Worm (Caenorhabditis elegans) whole organism, L4 larva: Measurements from ENCODE around the gene swp-1.

Experiments
- D1046.2 ChIP-seq: fragments of 200-800 bp; sonication (Bioruptor generic); IDR thresholded peaks from 2 replicates; pipeline ENCODE4 v1.3.6; 2022; ENCODE audit warnings: missing genetic modification characterization, missing compliant biosample characterization
- F26F4.8 ChIP-seq: fragments of 200-800 bp; sonication (Bioruptor generic); conservative IDR thresholded peaks from 2 replicates; pipeline ENCODE4 v1.3.6; 2022; ENCODE audit warnings: missing genetic modification characterization, missing compliant biosample characterization
- F49E8.2 ChIP-seq: sonication (generic microtip); optimal IDR thresholded peaks from 2 replicates; lab custom pipeline; 2016; ENCODE audit warnings: missing compliant biosample characterization, mild to moderate bottlenecking, missing genetic modification characterization, borderline replicate concordance
- R02D3.7 ChIP-seq: fragments of 150-350 bp; sonication (generic microtip); optimal IDR thresholded peaks from 3 replicates; lab custom pipeline; 2014; ENCODE audit warnings: missing biosample characterization, missing genetic modification characterization
- T26A8.4 ChIP-seq: fragments of 200-800 bp; sonication (Bioruptor generic); IDR thresholded peaks from 2 replicates; pipeline ENCODE4 v1.3.6; 2022; ENCODE audit warnings: missing genetic modification characterization, missing compliant biosample characterization
- Y5F2A.4 ChIP-seq: fragments of 200-800 bp; sonication (Bioruptor generic); optimal IDR thresholded peaks from 2 replicates; lab custom pipeline; 2018; ENCODE audit warnings: mild to moderate bottlenecking, missing genetic modification characterization, missing compliant biosample characterization
- Y75B8A.6 ChIP-seq: fragments of 200-800 bp; sonication (Bioruptor generic); IDR thresholded peaks from 2 replicates; pipeline ENCODE4 v1.3.6; 2022; ENCODE audit warnings: missing genetic modification reagents, missing genetic modification characterization, missing compliant biosample characterization
- ZK546.5 ChIP-seq, 2 experiments: sonication (generic microtip); optimal IDR thresholded peaks; 2 replicates each; lab custom pipeline; 2017; ENCODE audit warnings: missing biosample characterization in 2 of 2, missing genetic modification characterization in 2 of 2
- aha-1 ChIP-seq: fragments of 150-350 bp; peaks from one replicate; lab custom pipeline; 2014; ENCODE audit warnings: missing biosample characterization, missing genetic modification characterization
- aly-2 ChIP-seq: sonication (generic microtip); optimal IDR thresholded peaks from 2 replicates; lab custom pipeline; 2018; ENCODE audit warnings: missing biosample characterization, missing genetic modification characterization
- ceh-20 ChIP-seq: fragments of 200-800 bp; sonication (Bioruptor generic); IDR thresholded peaks from 2 replicates; pipeline ENCODE4 v1.3.6; 2022; ENCODE audit warnings: missing genetic modification reagents, missing genetic modification characterization, missing compliant biosample characterization
- ceh-62 ChIP-seq: sonication (generic microtip); optimal IDR thresholded peaks from 2 replicates; lab custom pipeline; 2017; ENCODE audit warnings: missing biosample characterization, missing genetic modification characterization
- ctbp-1 ChIP-seq: fragments of 200-800 bp; sonication (Bioruptor generic); IDR thresholded peaks from 2 replicates; pipeline ENCODE4 v1.3.6; 2022; ENCODE audit warnings: missing genetic modification reagents, missing genetic modification characterization, missing compliant biosample characterization
- daf-16 ChIP-seq, 3 experiments: sonication (generic microtip); optimal IDR thresholded peaks; 2 replicates each; lab custom pipeline; 2016 to 2017; ENCODE audit warnings: missing genetic modification characterization in 3 of 3, missing genetic modification reagents in 3 of 3, mild to moderate bottlenecking in 2 of 3, missing compliant biosample characterization in 2 of 3, missing biosample characterization in 1 of 3, moderate library complexity in 1 of 3
- dmd-9 ChIP-seq: fragments of 200-800 bp; sonication (Bioruptor generic); IDR thresholded peaks from 2 replicates; pipeline ENCODE4 v1.3.6; 2022; ENCODE audit warnings: missing genetic modification reagents, missing genetic modification characterization, missing compliant biosample characterization
- egl-43 ChIP-seq: fragments of 200-800 bp; sonication (Bioruptor generic); IDR thresholded peaks from 2 replicates; pipeline ENCODE4 v1.3.6; 2022; ENCODE audit warnings: missing genetic modification reagents, missing genetic modification characterization, missing compliant biosample characterization
- fos-1 ChIP-seq: fragments of 150-350 bp; optimal IDR thresholded peaks from 2 replicates; lab custom pipeline; 2014; ENCODE audit warnings: missing biosample characterization, missing genetic modification characterization
- hlh-11 ChIP-seq: fragments of 200-800 bp; sonication (Bioruptor generic); optimal IDR thresholded peaks from 2 replicates; lab custom pipeline; 2018; ENCODE audit warnings: mild to moderate bottlenecking, missing genetic modification characterization, missing compliant biosample characterization
- hlh-30 ChIP-seq: sonication (generic microtip); optimal IDR thresholded peaks from 2 replicates; lab custom pipeline; 2017; ENCODE audit warnings: antibody characterized with exemption, mild to moderate bottlenecking, missing genetic modification characterization, missing compliant biosample characterization; ENCODE audit not compliant: insufficient read depth
- lin-29 ChIP-seq: fragments of 200-800 bp; sonication (Bioruptor generic); IDR thresholded peaks from 2 replicates; pipeline ENCODE4 v1.3.6; 2022; ENCODE audit warnings: missing genetic modification reagents, missing genetic modification characterization, missing compliant biosample characterization
- lin-38 ChIP-seq: fragments of 200-800 bp; sonication (Bioruptor generic); IDR thresholded peaks from 2 replicates; pipeline ENCODE4 v1.3.6; 2022; ENCODE audit warnings: missing genetic modification reagents, missing genetic modification characterization, missing compliant biosample characterization
- madf-9 ChIP-seq: fragments of 200-800 bp; sonication (Bioruptor generic); conservative IDR thresholded peaks from 2 replicates; pipeline ENCODE4 v1.3.6; 2022; ENCODE audit warnings: missing genetic modification reagents, missing genetic modification characterization, missing compliant biosample characterization
- mep-1 ChIP-seq: fragments of 150-350 bp; sonication (generic microtip); optimal IDR thresholded peaks from 3 replicates; lab custom pipeline; 2014; ENCODE audit warnings: missing biosample characterization, missing genetic modification characterization
- mes-2 ChIP-seq: sonication (generic microtip); optimal IDR thresholded peaks from 2 replicates; lab custom pipeline; 2016; ENCODE audit warnings: missing genotype, mild to moderate bottlenecking, missing genetic modification characterization, missing compliant biosample characterization; ENCODE audit not compliant: poor library complexity, severe bottlenecking
- nhr-10 ChIP-seq: fragments of 150-350 bp; optimal IDR thresholded peaks from 2 replicates; lab custom pipeline; 2014; ENCODE audit warnings: missing biosample characterization, missing genetic modification characterization
- nhr-102 ChIP-seq: sonication (generic microtip); optimal IDR thresholded peaks from 2 replicates; lab custom pipeline; 2016; ENCODE audit warnings: mild to moderate bottlenecking, missing genetic modification characterization, moderate library complexity, missing compliant biosample characterization
- nhr-11 ChIP-seq: fragments of 150-350 bp; optimal IDR thresholded peaks from 2 replicates; lab custom pipeline; 2014; ENCODE audit warnings: missing biosample characterization, missing genetic modification characterization
- nhr-25 ChIP-seq: sonication (generic microtip); optimal IDR thresholded peaks from 2 replicates; lab custom pipeline; 2017; ENCODE audit warnings: missing genetic modification characterization, mild to moderate bottlenecking, missing compliant biosample characterization, antibody characterized with exemption, moderate library complexity, borderline replicate concordance; ENCODE audit not compliant: insufficient read depth
- nhr-28 ChIP-seq: fragments of 150-350 bp; optimal IDR thresholded peaks from 2 replicates; lab custom pipeline; 2014; ENCODE audit warnings: missing biosample characterization, missing genetic modification characterization
- nhr-48 ChIP-seq: sonication (generic microtip); optimal IDR thresholded peaks from 2 replicates; lab custom pipeline; 2016; ENCODE audit warnings: mild to moderate bottlenecking, missing genetic modification characterization, missing compliant biosample characterization
- pha-4 ChIP-seq, 2 experiments: fragments of 150-350 bp in 1 of 2; fragments of 200-800 bp in 1 of 2; sonication (Bioruptor generic) in 1 of 2; IDR thresholded peaks in 1 of 2; optimal IDR thresholded peaks in 1 of 2; 2 replicates each; pipeline versions ENCODE4 v1.3.6 to Lab custom; 2014 to 2022; ENCODE audit warnings: missing genetic modification characterization in 2 of 2, missing genetic modification reagents in 2 of 2, missing biosample characterization in 1 of 2, missing compliant biosample characterization in 1 of 2
- pqm-1 ChIP-seq: sonication (generic microtip); optimal IDR thresholded peaks from 2 replicates; lab custom pipeline; 2017; ENCODE audit warnings: missing biosample characterization, missing genetic modification characterization
- sdz-12 ChIP-seq: fragments of 200-800 bp; sonication (Bioruptor generic); optimal IDR thresholded peaks from 2 replicates; lab custom pipeline; 2018; ENCODE audit warnings: mild to moderate bottlenecking, missing genetic modification characterization, missing compliant biosample characterization
- spr-1 ChIP-seq: sonication (generic microtip); optimal IDR thresholded peaks from 2 replicates; lab custom pipeline; 2016; ENCODE audit warnings: mild to moderate bottlenecking, missing genetic modification characterization, missing compliant biosample characterization
- spr-3 ChIP-seq: fragments of 200-800 bp; sonication (Bioruptor generic); optimal IDR thresholded peaks from 2 replicates; lab custom pipeline; 2018; ENCODE audit warnings: mild to moderate bottlenecking, missing genetic modification characterization, missing compliant biosample characterization
- tag-97 ChIP-seq: fragments of 200-800 bp; sonication (Bioruptor generic); IDR thresholded peaks from 2 replicates; pipeline ENCODE4 v1.3.6; 2022; ENCODE audit warnings: missing genetic modification characterization, missing compliant biosample characterization
- vab-7 ChIP-seq: fragments of 200-800 bp; sonication (Bioruptor generic); IDR thresholded peaks from 2 replicates; pipeline ENCODE4 v1.3.6; 2022; ENCODE audit warnings: missing genetic modification reagents, missing genetic modification characterization, missing compliant biosample characterization
- zfp-2 ChIP-seq: sonication (generic microtip); optimal IDR thresholded peaks from 2 replicates; lab custom pipeline; 2016; ENCODE audit warnings: mild to moderate bottlenecking, missing genetic modification characterization, missing compliant biosample characterization
- zip-11 ChIP-seq: fragments of 200-800 bp; sonication (Bioruptor generic); IDR thresholded peaks from 2 replicates; pipeline ENCODE4 v1.3.6; 2022; ENCODE audit warnings: missing genetic modification characterization, missing compliant biosample characterization
- zip-2 ChIP-seq: fragments of 150-350 bp; optimal IDR thresholded peaks from 2 replicates; lab custom pipeline; 2014; ENCODE audit warnings: missing biosample characterization, missing genetic modification characterization

swp-1 gene

ce11 chrIII:5710045-5710444 is 4.7 kb upstream of the swp-1 start, which contains the start of gene B0336.12:
B0336.12 (minus strand) TSS chrIII:5710145.
- no peak for TF ChIP-seq hlh-30 (tag; lab: Kevin White, UChicago)
- 0 out of 2 replicates have a peak, but pooled peaks have one; percentile 22 for TF ChIP-seq lin-38 (GFP tag; lab: Robert Waterston, UW)

- TF ChIP-seq ceh-62 = no peak
- no peak for TF ChIP-seq Y5F2A.4 (GFP tag; lab: Kevin White, UChicago)
- no peak for TF ChIP-seq ZK546.5 (tag; optimal IDR thresholded peaks at IDR 0.05; lab: Kevin White, UChicago)
- no peak for TF ChIP-seq R02D3.7 (tag; lab: Kevin White, UChicago)
- TF ChIP-seq madf-9 (GFP tag; lab: Robert Waterston, UW) = no peak
- no peak for TF ChIP-seq aly-2 (tag; lab: Kevin White, UChicago)
- no peak for TF ChIP-seq vab-7 (GFP tag; lab: Robert Waterston, UW)
- no peak for TF ChIP-seq spr-1
- TF ChIP-seq nhr-10 = no peak
- no peak for TF ChIP-seq dmd-9 (GFP tag; lab: Robert Waterston, UW)
- no peak for TF ChIP-seq aha-1 (tag; lab: Kevin White, UChicago)
- TF ChIP-seq nhr-102 = no peak
- TF ChIP-seq sdz-12 (GFP tag; lab: Kevin White, UChicago) = no peak
- TF ChIP-seq T26A8.4 (GFP tag; lab: Robert Waterston, UW) = no peak
- no peak for TF ChIP-seq zip-11 (GFP tag; lab: Robert Waterston, UW)
- no peak for TF ChIP-seq nhr-25
- no peak for TF ChIP-seq ctbp-1
- TF ChIP-seq mep-1 = no peak
Measured at ce11 chrIII:5709224-5709623, 3.9 kb upstream of the swp-1 start, which contains the start of gene hpo-28. hpo-28 (minus strand) TSS chrIII:5709324.

ce11 chrIII:5708024-5708423 is 2.7 kb upstream of the swp-1 start:
- peak; percentile 30 for TF ChIP-seq hlh-11 (tag; lab: Kevin White, UChicago)
- TF ChIP-seq mes-2 (tag; lab: Kevin White, UChicago) = peak; percentile 1
- no peak for TF ChIP-seq mep-1
- peak; percentile 27 for TF ChIP-seq nhr-11 (tag; lab: Kevin White, UChicago)
- 0 out of 2 replicates have a peak, but pooled peaks have one; percentile 17 for TF ChIP-seq ctbp-1
- 0 out of 2 replicates have a peak, but pooled peaks have one; percentile 29 for TF ChIP-seq egl-43 (GFP tag; lab: Robert Waterston, UW)
- no peak for TF ChIP-seq lin-29 (GFP tag; lab: Robert Waterston, UW)
- no peak for TF ChIP-seq zip-2 (tag; lab: Kevin White, UChicago)
- TF ChIP-seq nhr-28 = no peak
- TF ChIP-seq daf-16 (GFP tag; optimal IDR thresholded peaks at IDR 0.05; lab: Kevin White, UChicago) = peak in 1 of 2 experiments; percentile 5
- TF ChIP-seq daf-16 (tag; optimal IDR thresholded peaks at IDR 0.05; lab: Kevin White, UChicago) = no peak
- no peak for TF ChIP-seq spr-3 (GFP tag; lab: Kevin White, UChicago)
- TF ChIP-seq tag-97 (GFP tag; lab: Robert Waterston, UW) = no peak
- TF ChIP-seq F26F4.8 (GFP tag; lab: Robert Waterston, UW) = 0 out of 2 replicates have a peak, but pooled peaks have one; percentile 5

ce11 chrIII:5707546-5707945 is 2.2 kb upstream of the swp-1 start:
- no peak for TF ChIP-seq lin-38 (GFP tag; lab: Robert Waterston, UW)
- TF ChIP-seq F49E8.2 (tag; lab: Kevin White, UChicago) = no peak
- TF ChIP-seq D1046.2 (GFP tag; lab: Robert Waterston, UW) = no peak
- no peak for TF ChIP-seq Y75B8A.6 (GFP tag; lab: Robert Waterston, UW)
- no peak for TF ChIP-seq nhr-48 (tag; lab: Kevin White, UChicago)
- TF ChIP-seq fos-1 = no peak
- no peak for TF ChIP-seq mes-2 (tag; lab: Kevin White, UChicago)
- no peak for TF ChIP-seq zfp-2 (tag; lab: Kevin White, UChicago)
- TF ChIP-seq pha-4 (GFP tag; IDR thresholded peaks at IDR 0.05; lab: Robert Waterston, UW) = no peak
- TF ChIP-seq pha-4 (tag; optimal IDR thresholded peaks at IDR 0.05; lab: Kevin White, UChicago) = no peak
- no peak for TF ChIP-seq ceh-20 (GFP tag; lab: Robert Waterston, UW)
- no peak for TF ChIP-seq pqm-1 (tag; lab: Kevin White, UChicago)
